Worm (Caenorhabditis elegans): ENCODE data around the gene acl-3.

DNA sequence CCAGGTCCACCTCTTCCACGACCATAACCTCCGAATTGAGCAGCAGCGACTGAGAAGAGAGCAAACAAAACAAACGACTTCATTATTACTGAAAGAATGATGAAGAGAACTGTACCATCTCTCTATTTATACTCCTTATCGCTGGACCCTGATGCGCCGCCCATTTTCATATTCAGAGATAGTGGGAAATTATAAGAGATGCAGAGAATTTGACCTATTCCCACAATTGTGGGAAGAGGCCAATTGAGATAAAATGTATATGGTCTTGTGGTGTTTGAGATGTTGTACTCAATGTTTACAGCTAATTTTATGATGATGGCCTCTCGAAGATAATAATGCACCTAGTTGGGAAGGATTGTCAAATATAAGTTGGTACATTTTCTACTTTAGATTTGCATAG, 10.9 kb downstream of the acl-3 start, which contains the start of gene ttr-50:
- no peak for TF ChIP-seq ama-1 (optimal IDR thresholded peaks at IDR 0.05)
- TF ChIP-seq nhr-11 (tag; optimal IDR thresholded peaks at IDR 0.05) = no peak

All from whole organism, late embryonic.